Worm (Caenorhabditis elegans) whole organism, late embryonic: Measurements from ENCODE around the gene srh-92.
A peak's percentile ranks its signal among the peaks of the same experiment; 100 is the strongest.

Experiments used
- C08G9.2 ChIP-seq: sonication (generic microtip); optimal IDR thresholded peaks from 2 replicates; lab custom pipeline; 2016; ENCODE audit warnings: mild to moderate bottlenecking, missing genetic modification characterization, moderate library complexity, missing compliant biosample characterization
- F13H6.1 ChIP-seq: sonication (generic microtip); optimal IDR thresholded peaks from 2 replicates; lab custom pipeline; 2016; ENCODE audit warnings: missing genetic modification characterization, missing compliant biosample characterization
- K09A11.1 ChIP-seq: sonication (generic microtip); optimal IDR thresholded peaks from 2 replicates; lab custom pipeline; 2017; ENCODE audit warnings: antibody characterized with exemption, mild to moderate bottlenecking, missing genetic modification characterization, missing compliant biosample characterization; ENCODE audit not compliant: insufficient read depth
- T23F11.4 ChIP-seq: fragments of 200-800 bp; sonication (Bioruptor generic); optimal IDR thresholded peaks from 2 replicates; lab custom pipeline; 2018; ENCODE audit warnings: mild to moderate bottlenecking, missing genetic modification characterization, missing compliant biosample characterization
- ama-1 ChIP-seq: fragments of 150-350 bp; optimal IDR thresholded peaks from 2 replicates; lab custom pipeline; 2014
- ceh-14 ChIP-seq: sonication (generic microtip); optimal IDR thresholded peaks from 2 replicates; lab custom pipeline; 2016; ENCODE audit warnings: missing genotype, missing genetic modification characterization, missing compliant biosample characterization
- ceh-18 ChIP-seq: sonication (generic microtip); optimal IDR thresholded peaks from 2 replicates; lab custom pipeline; 2016; ENCODE audit warnings: missing genetic modification characterization, missing compliant biosample characterization
- ceh-19 ChIP-seq: fragments of 200-800 bp; sonication (Bioruptor generic); optimal IDR thresholded peaks from 2 replicates; lab custom pipeline; 2018; ENCODE audit warnings: mild to moderate bottlenecking, missing genetic modification characterization, missing compliant biosample characterization
- ceh-2 ChIP-seq: sonication (generic microtip); optimal IDR thresholded peaks from 2 replicates; lab custom pipeline; 2016; ENCODE audit warnings: missing genotype, missing genetic modification characterization, missing compliant biosample characterization
- ceh-30 ChIP-seq: fragments of 150-350 bp; optimal IDR thresholded peaks from 2 replicates; lab custom pipeline; 2014; ENCODE audit warnings: missing biosample characterization, missing genetic modification characterization
- ceh-31 ChIP-seq: sonication (generic microtip); optimal IDR thresholded peaks from 2 replicates; lab custom pipeline; 2016; ENCODE audit warnings: missing genetic modification characterization, missing compliant biosample characterization
- ceh-34 ChIP-seq: sonication (generic microtip); optimal IDR thresholded peaks from 2 replicates; lab custom pipeline; 2016; ENCODE audit warnings: mild to moderate bottlenecking, missing genetic modification characterization, missing compliant biosample characterization
- ceh-48 ChIP-seq: sonication (generic microtip); optimal IDR thresholded peaks from 2 replicates; lab custom pipeline; 2016; ENCODE audit warnings: missing genetic modification characterization, inconsistent platforms, missing compliant biosample characterization
- ceh-6 ChIP-seq: fragments of 200-800 bp; sonication (Bioruptor generic); optimal IDR thresholded peaks from 2 replicates; lab custom pipeline; 2018; ENCODE audit warnings: mild to moderate bottlenecking, missing genetic modification characterization, missing compliant biosample characterization
- ceh-9 ChIP-seq: sonication (generic microtip); optimal IDR thresholded peaks from 2 replicates; lab custom pipeline; 2016; ENCODE audit warnings: mild to moderate bottlenecking, missing genetic modification characterization, inconsistent platforms, missing compliant biosample characterization
- dmd-4 ChIP-seq: sonication (generic microtip); optimal IDR thresholded peaks from 2 replicates; lab custom pipeline; 2016; ENCODE audit warnings: borderline replicate concordance, missing genetic modification characterization, missing compliant biosample characterization
- elt-2 ChIP-seq: sonication (generic microtip); optimal IDR thresholded peaks from 2 replicates; lab custom pipeline; 2016; ENCODE audit warnings: missing genetic modification reagents, missing genetic modification characterization, missing compliant biosample characterization
- elt-4 ChIP-seq: sonication (generic microtip); optimal IDR thresholded peaks from 2 replicates; lab custom pipeline; 2016; ENCODE audit warnings: missing genetic modification characterization, missing compliant biosample characterization
- ets-4 ChIP-seq: sonication (generic microtip); optimal IDR thresholded peaks from 2 replicates; lab custom pipeline; 2016; ENCODE audit warnings: missing genetic modification characterization, missing compliant biosample characterization
- fax-1 ChIP-seq: sonication (generic microtip); optimal IDR thresholded peaks from 2 replicates; lab custom pipeline; 2016; ENCODE audit warnings: missing genotype, missing genetic modification characterization, missing compliant biosample characterization
- gmeb-2 ChIP-seq: sonication (generic microtip); optimal IDR thresholded peaks from 2 replicates; lab custom pipeline; 2016; ENCODE audit warnings: missing genetic modification characterization, inconsistent platforms, missing compliant biosample characterization
- hlh-13 ChIP-seq: fragments of 200-800 bp; sonication (Bioruptor generic); optimal IDR thresholded peaks from 2 replicates; lab custom pipeline; 2018; ENCODE audit warnings: mild to moderate bottlenecking, missing genetic modification characterization, missing compliant biosample characterization
- hlh-6 ChIP-seq: sonication (generic microtip); optimal IDR thresholded peaks from 2 replicates; lab custom pipeline; 2016; ENCODE audit warnings: missing genotype, missing genetic modification characterization, missing compliant biosample characterization
- hlh-8 ChIP-seq: sonication (generic microtip); optimal IDR thresholded peaks from 2 replicates; lab custom pipeline; 2016; ENCODE audit warnings: missing genotype, missing genetic modification characterization, missing compliant biosample characterization
- lim-6 ChIP-seq: sonication (generic microtip); optimal IDR thresholded peaks from 2 replicates; lab custom pipeline; 2016; ENCODE audit warnings: missing genetic modification characterization, missing compliant biosample characterization
- lin-11 ChIP-seq: fragments of 200-800 bp; sonication (Bioruptor generic); optimal IDR thresholded peaks from 2 replicates; lab custom pipeline; 2018; ENCODE audit warnings: mild to moderate bottlenecking, missing genetic modification characterization, missing compliant biosample characterization
- nfya-1 ChIP-seq: sonication (generic microtip); optimal IDR thresholded peaks from 2 replicates; lab custom pipeline; 2017; ENCODE audit warnings: missing genetic modification characterization, mild to moderate bottlenecking, missing compliant biosample characterization, antibody characterized with exemption, moderate library complexity
- nhr-232 ChIP-seq: sonication (generic microtip); optimal IDR thresholded peaks from 2 replicates; lab custom pipeline; 2016; ENCODE audit warnings: missing genetic modification characterization, missing compliant biosample characterization
- pax-1 ChIP-seq: fragments of 150-350 bp; optimal IDR thresholded peaks from 2 replicates; lab custom pipeline; 2014; ENCODE audit warnings: missing biosample characterization, missing genetic modification characterization
- pha-2 ChIP-seq: sonication (generic microtip); optimal IDR thresholded peaks from 2 replicates; lab custom pipeline; 2017; ENCODE audit warnings: mild to moderate bottlenecking, missing genetic modification characterization, missing compliant biosample characterization
- pqm-1 ChIP-seq: sonication (generic microtip); optimal IDR thresholded peaks from 2 replicates; lab custom pipeline; 2016; ENCODE audit warnings: missing genetic modification characterization, missing compliant biosample characterization
- ref-2 ChIP-seq: sonication (generic microtip); optimal IDR thresholded peaks from 2 replicates; lab custom pipeline; 2016; ENCODE audit warnings: missing genetic modification characterization, missing compliant biosample characterization
- rnt-1 ChIP-seq: sonication (generic microtip); optimal IDR thresholded peaks from 2 replicates; lab custom pipeline; 2016; ENCODE audit warnings: missing genetic modification characterization, missing compliant biosample characterization
- sox-2 ChIP-seq: fragments of 200-800 bp; sonication (Bioruptor generic); IDR thresholded peaks from 2 replicates; pipeline ENCODE4 v1.3.6; 2022; ENCODE audit warnings: missing genetic modification reagents, missing genetic modification characterization, missing compliant biosample characterization
- syd-9 ChIP-seq: sonication (generic microtip); optimal IDR thresholded peaks from 2 replicates; lab custom pipeline; 2016; ENCODE audit warnings: mild to moderate bottlenecking, missing genetic modification characterization, moderate library complexity, missing compliant biosample characterization
- tbx-2 ChIP-seq: sonication (generic microtip); optimal IDR thresholded peaks from 2 replicates; lab custom pipeline; 2016; ENCODE audit warnings: missing genetic modification characterization, missing compliant biosample characterization
- unc-55 ChIP-seq: sonication (generic microtip); optimal IDR thresholded peaks from 2 replicates; lab custom pipeline; 2017; ENCODE audit warnings: missing biosample characterization, missing genetic modification reagents, missing genetic modification characterization

srh-92 gene

ce11 chrV:7434805-7435363 is 25.9 kb downstream of the srh-92 start:
- peak; percentile 19 for TF ChIP-seq unc-55 (GFP tag; lab: Kevin White, UChicago)
- no peak for TF ChIP-seq nhr-232
- TF ChIP-seq fax-1 (tag; lab: Kevin White, UChicago) = no peak

DNA sequence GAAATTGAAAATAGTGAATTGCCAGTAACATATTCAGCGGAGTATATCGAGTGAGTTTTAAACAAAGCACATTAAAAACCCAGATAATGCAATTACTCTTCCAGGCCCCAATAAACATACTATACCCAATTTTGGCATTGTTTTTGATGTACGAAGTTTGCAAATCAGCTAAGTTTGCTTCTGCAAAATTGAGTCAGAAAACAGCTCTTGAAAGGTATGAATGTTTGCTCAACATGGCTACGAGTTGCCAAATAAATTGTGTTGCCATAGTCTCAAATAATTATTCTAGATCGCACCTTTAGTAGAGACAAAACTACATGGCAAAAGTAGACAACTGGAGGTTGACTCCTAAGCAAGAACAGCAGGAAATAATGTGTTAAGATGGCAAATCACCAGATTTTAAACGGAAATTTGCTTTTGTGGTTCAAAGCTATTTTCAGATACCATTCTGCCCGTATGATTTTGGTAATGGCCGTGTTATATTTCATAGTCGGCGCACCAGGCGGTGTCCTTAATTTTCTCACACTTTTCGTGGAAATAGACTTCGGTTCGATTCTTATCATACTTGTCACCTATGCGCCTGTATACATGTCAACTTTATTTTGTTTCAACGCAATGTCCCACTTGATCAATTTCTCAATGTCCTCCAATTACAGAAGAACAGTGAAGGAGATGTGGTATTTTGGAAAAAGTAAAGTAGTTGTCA is 28.2 kb downstream of the srh-92 start:
- TF ChIP-seq nhr-232 (no peak), hlh-6 (tag; lab: Kevin White, UChicago) (no peak), ets-4 (tag; lab: Kevin White, UChicago) (no peak), unc-55 (GFP tag; lab: Kevin White, UChicago) (no peak), lim-6 (tag; lab: Kevin White, UChicago) (no peak), tbx-2 (tag; lab: Kevin White, UChicago) (no peak), C08G9.2 (no peak), ceh-31 (tag; lab: Kevin White, UChicago) (no peak), ceh-34 (tag; lab: Kevin White, UChicago) (no peak), lin-11 (tag; lab: Kevin White, UChicago) (no peak), ceh-18 (tag; lab: Kevin White, UChicago) (no peak), ceh-6 (GFP tag; lab: Kevin White, UChicago) (no peak), ceh-9 (no peak), ceh-48 (no peak), gmeb-2 (tag; lab: Kevin White, UChicago) (no peak)
- TF ChIP-seq, all 69 proteins: peak for 0

DNA sequence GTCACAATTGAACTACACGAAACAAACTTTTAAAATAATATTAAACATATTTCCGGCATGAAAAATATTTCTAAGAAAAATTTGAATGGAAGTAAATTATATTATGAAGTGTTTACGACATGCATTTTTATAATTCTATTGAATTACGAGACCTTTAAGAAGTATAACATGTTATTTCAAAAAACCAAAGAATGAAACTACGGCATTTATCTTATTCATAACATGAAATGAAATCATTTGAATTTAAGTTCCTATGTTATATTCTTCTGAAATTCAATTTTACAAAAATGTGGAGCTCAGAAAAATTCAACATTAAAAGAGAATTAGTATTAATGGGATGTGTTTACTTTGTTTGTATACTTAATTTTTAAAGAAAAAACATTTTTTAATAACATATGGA is 29.8 kb downstream of the srh-92 start, which contains the start of gene srw-71:
srw-71 (minus strand) TSS at position 101 of the 400 bp plus-strand sequence.
- TF ChIP-seq hlh-6 (tag; lab: Kevin White, UChicago) (no peak), nfya-1 (tag; lab: Kevin White, UChicago) (no peak), pax-1 (tag; lab: Kevin White, UChicago) (no peak), ets-4 (tag; lab: Kevin White, UChicago) (no peak), ceh-48 (no peak), elt-2 (no peak), T23F11.4 (GFP tag; lab: Kevin White, UChicago) (no peak), pha-2 (tag; lab: Kevin White, UChicago) (no peak), ref-2 (tag; lab: Kevin White, UChicago) (no peak), ceh-30 (no peak), pqm-1 (tag; lab: Kevin White, UChicago) (no peak), dmd-4 (tag; lab: Kevin White, UChicago) (no peak), gmeb-2 (tag; lab: Kevin White, UChicago) (no peak)

- TF ChIP-seq T23F11.4 (GFP tag; lab: Kevin White, UChicago) = no peak
- TF ChIP-seq sox-2 (GFP tag; lab: Robert Waterston, UW) = no peak
- no peak for TF ChIP-seq elt-4 (tag; lab: Kevin White, UChicago)
- no peak for TF ChIP-seq syd-9
- no peak for TF ChIP-seq dmd-4 (tag; lab: Kevin White, UChicago)
- TF ChIP-seq unc-55 (GFP tag; lab: Kevin White, UChicago) = no peak
- no peak for TF ChIP-seq ceh-48
- no peak for TF ChIP-seq ceh-2 (tag; lab: Kevin White, UChicago)
- no peak for TF ChIP-seq ceh-9
- TF ChIP-seq F13H6.1 (tag; lab: Kevin White, UChicago) = no peak
- TF ChIP-seq K09A11.1 (tag; lab: Kevin White, UChicago) = no peak
- TF ChIP-seq ama-1 (lab: Kevin White, UChicago) = no peak
- no peak for TF ChIP-seq rnt-1 (tag; lab: Kevin White, UChicago)
- no peak for TF ChIP-seq lin-11 (tag; lab: Kevin White, UChicago)
- no peak for TF ChIP-seq hlh-13
- no peak for TF ChIP-seq ceh-14 (tag; lab: Kevin White, UChicago)
- no peak for TF ChIP-seq nhr-232
- no peak for TF ChIP-seq hlh-6 (tag; lab: Kevin White, UChicago)
- no peak for TF ChIP-seq ceh-19 (GFP tag; lab: Kevin White, UChicago)
- no peak for TF ChIP-seq hlh-8 (tag; lab: Kevin White, UChicago)
Measured at ce11 chrV:7428880-7429279, 31.9 kb downstream of the srh-92 start, which contains the start of gene srw-69. Gene srw-69 (minus strand): TSS chrV:7428980.
